Worm (Caenorhabditis elegans) whole organism, L4 larva: ENCODE measurements around the gene tomm-20.

ENCODE experiments used
- D1046.2 ChIP-seq: fragments of 200-800 bp; sonication (Bioruptor generic); IDR thresholded peaks from 2 replicates; pipeline ENCODE4 v1.3.6; 2022; ENCODE audit warnings: missing genetic modification characterization, missing compliant biosample characterization
- F10B5.3 ChIP-seq: sonication (generic microtip); optimal IDR thresholded peaks from 2 replicates; lab custom pipeline; 2016; ENCODE audit warnings: mild to moderate bottlenecking, missing genetic modification characterization, missing compliant biosample characterization
- F26F4.8 ChIP-seq: fragments of 200-800 bp; sonication (Bioruptor generic); conservative IDR thresholded peaks from 2 replicates; pipeline ENCODE4 v1.3.6; 2022; ENCODE audit warnings: missing genetic modification characterization, missing compliant biosample characterization
- F37D6.2 ChIP-seq: sonication (generic microtip); optimal IDR thresholded peaks from 2 replicates; lab custom pipeline; 2016; ENCODE audit warnings: mild to moderate bottlenecking, missing genetic modification characterization, missing compliant biosample characterization
- T20F7.1 ChIP-seq: fragments of 200-800 bp; sonication (Bioruptor generic); optimal IDR thresholded peaks from 2 replicates; lab custom pipeline; 2018; ENCODE audit warnings: mild to moderate bottlenecking, missing genetic modification characterization, missing compliant biosample characterization
- T26A8.4 ChIP-seq: fragments of 200-800 bp; sonication (Bioruptor generic); IDR thresholded peaks from 2 replicates; pipeline ENCODE4 v1.3.6; 2022; ENCODE audit warnings: missing genetic modification characterization, missing compliant biosample characterization
- Y105C5A.15 ChIP-seq: fragments of 200-800 bp; sonication (Bioruptor generic); IDR thresholded peaks from 2 replicates; pipeline ENCODE4 v1.3.6; 2022; ENCODE audit warnings: missing genetic modification characterization, missing compliant biosample characterization
- ZK337.2 ChIP-seq: fragments of 200-800 bp; sonication (Bioruptor generic); IDR thresholded peaks from 2 replicates; pipeline ENCODE4 v1.3.6; 2022; ENCODE audit warnings: missing genetic modification reagents, missing genetic modification characterization, missing compliant biosample characterization
- aha-1 ChIP-seq: fragments of 150-350 bp; peaks from one replicate; lab custom pipeline; 2014; ENCODE audit warnings: missing biosample characterization, missing genetic modification characterization
- ama-1 ChIP-seq: fragments of 150-350 bp; optimal IDR thresholded peaks from 2 replicates; lab custom pipeline; 2014; ENCODE audit warnings: inconsistent platforms, mixed read lengths
- arid-1 ChIP-seq: fragments of 200-800 bp; sonication (Bioruptor generic); conservative IDR thresholded peaks from 2 replicates; pipeline ENCODE4 v1.3.6; 2022; ENCODE audit warnings: missing genetic modification reagents, missing genetic modification characterization, missing compliant biosample characterization
- ceh-20 ChIP-seq: fragments of 200-800 bp; sonication (Bioruptor generic); IDR thresholded peaks from 2 replicates; pipeline ENCODE4 v1.3.6; 2022; ENCODE audit warnings: missing genetic modification reagents, missing genetic modification characterization, missing compliant biosample characterization
- ceh-28 ChIP-seq: fragments of 150-350 bp; optimal IDR thresholded peaks from 2 replicates; lab custom pipeline; 2014; ENCODE audit warnings: missing biosample characterization, missing genetic modification reagents, missing genetic modification characterization
- daf-16 ChIP-seq, 3 experiments: sonication (generic microtip); optimal IDR thresholded peaks; 2 replicates each; lab custom pipeline; 2016 to 2017; ENCODE audit warnings: missing genetic modification characterization in 3 of 3, missing genetic modification reagents in 3 of 3, mild to moderate bottlenecking in 2 of 3, missing compliant biosample characterization in 2 of 3, missing biosample characterization in 1 of 3, moderate library complexity in 1 of 3
- dpl-1 ChIP-seq: fragments of 150-350 bp; optimal IDR thresholded peaks from 2 replicates; lab custom pipeline; 2014; ENCODE audit warnings: missing biosample characterization, missing genetic modification reagents, missing genetic modification characterization
- duxl-1 ChIP-seq: sonication (generic microtip); optimal IDR thresholded peaks from 2 replicates; lab custom pipeline; 2016; ENCODE audit warnings: mild to moderate bottlenecking, missing genetic modification characterization, moderate library complexity, missing compliant biosample characterization; ENCODE audit not compliant: poor library complexity
- dve-1 ChIP-seq: sonication (generic microtip); optimal IDR thresholded peaks from 2 replicates; lab custom pipeline; 2017; ENCODE audit warnings: antibody characterized with exemption, mild to moderate bottlenecking, missing genetic modification characterization, missing compliant biosample characterization; ENCODE audit not compliant: insufficient read depth
- egl-43 ChIP-seq: fragments of 200-800 bp; sonication (Bioruptor generic); IDR thresholded peaks from 2 replicates; pipeline ENCODE4 v1.3.6; 2022; ENCODE audit warnings: missing genetic modification reagents, missing genetic modification characterization, missing compliant biosample characterization
- gei-8 ChIP-seq: fragments of 200-800 bp; sonication (Bioruptor generic); optimal IDR thresholded peaks from 2 replicates; lab custom pipeline; 2018; ENCODE audit warnings: mild to moderate bottlenecking, missing genetic modification characterization, missing compliant biosample characterization
- hlh-11 ChIP-seq: fragments of 200-800 bp; sonication (Bioruptor generic); optimal IDR thresholded peaks from 2 replicates; lab custom pipeline; 2018; ENCODE audit warnings: mild to moderate bottlenecking, missing genetic modification characterization, missing compliant biosample characterization
- hlh-30 ChIP-seq: sonication (generic microtip); optimal IDR thresholded peaks from 2 replicates; lab custom pipeline; 2017; ENCODE audit warnings: antibody characterized with exemption, mild to moderate bottlenecking, missing genetic modification characterization, missing compliant biosample characterization; ENCODE audit not compliant: insufficient read depth
- hmg-1.1 ChIP-seq: fragments of 200-800 bp; sonication (Bioruptor generic); IDR thresholded peaks from 2 replicates; pipeline ENCODE4 v1.3.6; 2022; ENCODE audit warnings: missing genetic modification reagents, missing genetic modification characterization, missing compliant biosample characterization
- lim-7 ChIP-seq: fragments of 200-800 bp; sonication (Bioruptor generic); IDR thresholded peaks from 2 replicates; pipeline ENCODE4 v1.3.6; 2022; ENCODE audit warnings: missing genetic modification characterization, missing compliant biosample characterization
- lin-15B ChIP-seq: fragments of 150-350 bp; sonication (generic microtip); optimal IDR thresholded peaks from 3 replicates; lab custom pipeline; 2014; ENCODE audit warnings: missing biosample characterization, missing genetic modification characterization
- lin-29 ChIP-seq: fragments of 200-800 bp; sonication (Bioruptor generic); IDR thresholded peaks from 2 replicates; pipeline ENCODE4 v1.3.6; 2022; ENCODE audit warnings: missing genetic modification reagents, missing genetic modification characterization, missing compliant biosample characterization
- lin-39 ChIP-seq: fragments of 150-350 bp; optimal IDR thresholded peaks from 2 replicates; lab custom pipeline; 2014; ENCODE audit warnings: missing biosample characterization, missing genetic modification reagents, missing genetic modification characterization
- madf-5 ChIP-seq, 2 experiments: fragments of 200-800 bp; sonication (Bioruptor generic); IDR thresholded peaks; 2 replicates each; pipeline ENCODE4 v1.3.6; 2022; ENCODE audit warnings: missing compliant biosample characterization in 2 of 2, missing genetic modification characterization in 2 of 2
- mdl-1 ChIP-seq, 2 experiments: fragments of 150-350 bp in 1 of 2; sonication (generic microtip) in 1 of 2; optimal IDR thresholded peaks; 2 replicates each; lab custom pipeline; 2014 to 2017; ENCODE audit warnings: missing biosample characterization in 2 of 2, missing genetic modification characterization in 2 of 2
- mep-1 ChIP-seq: fragments of 150-350 bp; sonication (generic microtip); optimal IDR thresholded peaks from 3 replicates; lab custom pipeline; 2014; ENCODE audit warnings: missing biosample characterization, missing genetic modification characterization
- mes-2 ChIP-seq: sonication (generic microtip); optimal IDR thresholded peaks from 2 replicates; lab custom pipeline; 2016; ENCODE audit warnings: missing genotype, mild to moderate bottlenecking, missing genetic modification characterization, missing compliant biosample characterization; ENCODE audit not compliant: poor library complexity, severe bottlenecking
- mxl-3 ChIP-seq: fragments of 200-800 bp; sonication (Bioruptor generic); optimal IDR thresholded peaks from 2 replicates; lab custom pipeline; 2018; ENCODE audit warnings: mild to moderate bottlenecking, missing genetic modification characterization, missing compliant biosample characterization
- nhr-10 ChIP-seq: fragments of 150-350 bp; optimal IDR thresholded peaks from 2 replicates; lab custom pipeline; 2014; ENCODE audit warnings: missing biosample characterization, missing genetic modification characterization
- nhr-28 ChIP-seq: fragments of 150-350 bp; optimal IDR thresholded peaks from 2 replicates; lab custom pipeline; 2014; ENCODE audit warnings: missing biosample characterization, missing genetic modification characterization
- nhr-48 ChIP-seq: sonication (generic microtip); optimal IDR thresholded peaks from 2 replicates; lab custom pipeline; 2016; ENCODE audit warnings: mild to moderate bottlenecking, missing genetic modification characterization, missing compliant biosample characterization
- nhr-77 ChIP-seq: fragments of 150-350 bp; optimal IDR thresholded peaks from 2 replicates; lab custom pipeline; 2014; ENCODE audit warnings: missing biosample characterization, missing genetic modification characterization
- pha-4 ChIP-seq, 2 experiments: fragments of 150-350 bp in 1 of 2; fragments of 200-800 bp in 1 of 2; sonication (Bioruptor generic) in 1 of 2; IDR thresholded peaks in 1 of 2; optimal IDR thresholded peaks in 1 of 2; 2 replicates each; pipeline versions ENCODE4 v1.3.6 to Lab custom; 2014 to 2022; ENCODE audit warnings: missing genetic modification characterization in 2 of 2, missing genetic modification reagents in 2 of 2, missing biosample characterization in 1 of 2, missing compliant biosample characterization in 1 of 2
- php-3 ChIP-seq: fragments of 200-800 bp; sonication (Bioruptor generic); IDR thresholded peaks from 2 replicates; pipeline ENCODE4 v1.3.6; 2022; ENCODE audit warnings: missing genetic modification reagents, missing genetic modification characterization, missing compliant biosample characterization
- pqm-1 ChIP-seq: sonication (generic microtip); optimal IDR thresholded peaks from 2 replicates; lab custom pipeline; 2017; ENCODE audit warnings: missing biosample characterization, missing genetic modification characterization
- saeg-2 ChIP-seq: fragments of 200-800 bp; sonication (Bioruptor generic); IDR thresholded peaks from 2 replicates; pipeline ENCODE4 v1.3.6; 2022; ENCODE audit warnings: missing genetic modification reagents, missing genetic modification characterization, missing compliant biosample characterization
- set-16 ChIP-seq: fragments of 200-800 bp; sonication (Bioruptor generic); IDR thresholded peaks from 2 replicates; pipeline ENCODE4 v1.3.6; 2022; ENCODE audit warnings: missing genetic modification reagents, missing genetic modification characterization, missing compliant biosample characterization
- spr-1 ChIP-seq: sonication (generic microtip); optimal IDR thresholded peaks from 2 replicates; lab custom pipeline; 2016; ENCODE audit warnings: mild to moderate bottlenecking, missing genetic modification characterization, missing compliant biosample characterization
- tra-1 ChIP-seq: fragments of 200-800 bp; sonication (Bioruptor generic); IDR thresholded peaks from 2 replicates; pipeline ENCODE4 v1.3.6; 2022; ENCODE audit warnings: missing genetic modification reagents, missing genetic modification characterization, missing compliant biosample characterization
- unc-39 ChIP-seq: sonication (generic microtip); optimal IDR thresholded peaks from 2 replicates; lab custom pipeline; 2017; ENCODE audit warnings: missing biosample characterization, missing genetic modification characterization
- unc-62 ChIP-seq, 3 experiments: fragments of 150-350 bp in 1 of 3; sonication (generic microtip); optimal IDR thresholded peaks in 2 of 3; peaks in 1 of 3; 1 replicate in 1 of 3; 2 replicates in 2 of 3; lab custom pipeline; 2014 to 2017; ENCODE audit warnings: missing biosample characterization in 3 of 3, missing genetic modification characterization in 3 of 3, missing genetic modification reagents in 3 of 3, missing genotype in 1 of 3
- vab-7 ChIP-seq: fragments of 200-800 bp; sonication (Bioruptor generic); IDR thresholded peaks from 2 replicates; pipeline ENCODE4 v1.3.6; 2022; ENCODE audit warnings: missing genetic modification reagents, missing genetic modification characterization, missing compliant biosample characterization
- zag-1 ChIP-seq: fragments of 150-350 bp; optimal IDR thresholded peaks from 2 replicates; lab custom pipeline; 2014; ENCODE audit warnings: missing biosample characterization, missing genetic modification characterization
- zfp-2 ChIP-seq: sonication (generic microtip); optimal IDR thresholded peaks from 2 replicates; lab custom pipeline; 2016; ENCODE audit warnings: mild to moderate bottlenecking, missing genetic modification characterization, missing compliant biosample characterization
- zip-2 ChIP-seq: fragments of 150-350 bp; optimal IDR thresholded peaks from 2 replicates; lab custom pipeline; 2014; ENCODE audit warnings: missing biosample characterization, missing genetic modification characterization

The tomm-20 gene

DNA sequence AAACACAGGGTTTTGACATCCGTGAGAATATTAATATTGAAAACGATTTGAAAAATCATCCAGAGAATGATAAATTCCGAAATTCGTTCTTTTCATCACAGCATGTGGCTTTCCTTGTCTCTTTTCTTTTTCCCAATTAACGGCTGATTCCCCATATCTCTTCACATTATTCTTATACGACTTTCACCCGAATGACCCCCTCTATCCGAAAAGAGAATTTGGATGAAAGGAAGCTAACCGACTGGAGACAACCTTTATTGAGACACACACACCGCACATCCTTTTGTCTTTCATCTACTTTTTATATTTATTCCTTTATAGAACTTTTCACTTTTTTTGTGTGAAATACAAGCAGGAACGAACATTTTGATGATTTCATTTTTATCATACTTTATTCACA, 14.4 kb upstream of the tomm-20 start:
- TF ChIP-seq mes-2 = no peak
- TF ChIP-seq ZK337.2 (GFP tag; lab: Robert Waterston, UW) = no peak
- no peak for TF ChIP-seq T20F7.1 (GFP tag; lab: Kevin White, UChicago)
- no peak for TF ChIP-seq F37D6.2 (tag; lab: Kevin White, UChicago)
- no peak for TF ChIP-seq pha-4 (GFP tag; IDR thresholded peaks at IDR 0.05; lab: Robert Waterston, UW)
- no peak for TF ChIP-seq pha-4 (tag; optimal IDR thresholded peaks at IDR 0.05; lab: Kevin White, UChicago)
- TF ChIP-seq dpl-1 (GFP tag; lab: Kevin White, UChicago) = no peak
- TF ChIP-seq F26F4.8 (GFP tag; lab: Robert Waterston, UW) = no peak
- no peak for TF ChIP-seq lim-7 (GFP tag; lab: Robert Waterston, UW)
- TF ChIP-seq nhr-10 (tag; lab: Kevin White, UChicago) = no peak
- no peak for TF ChIP-seq hmg-1.1 (GFP tag; lab: Robert Waterston, UW)
- TF ChIP-seq dve-1 = no peak
- no peak for TF ChIP-seq zip-2
- TF ChIP-seq set-16 = no peak
- TF ChIP-seq ceh-20 (GFP tag; lab: Robert Waterston, UW) = no peak
- TF ChIP-seq mdl-1 (tag; optimal IDR thresholded peaks at IDR 0.05; lab: Kevin White, UChicago) = no peak
- no peak for TF ChIP-seq zfp-2
- TF ChIP-seq nhr-77 (tag; lab: Kevin White, UChicago) = no peak
- TF ChIP-seq unc-62 (GFP tag; optimal IDR thresholded peaks at IDR 0.05 in 1 of 2; lab: Kevin White, UChicago) = no peak
- TF ChIP-seq unc-62 (tag; optimal IDR thresholded peaks at IDR 0.05; lab: Kevin White, UChicago) = no peak
- no peak for TF ChIP-seq gei-8

DNA sequence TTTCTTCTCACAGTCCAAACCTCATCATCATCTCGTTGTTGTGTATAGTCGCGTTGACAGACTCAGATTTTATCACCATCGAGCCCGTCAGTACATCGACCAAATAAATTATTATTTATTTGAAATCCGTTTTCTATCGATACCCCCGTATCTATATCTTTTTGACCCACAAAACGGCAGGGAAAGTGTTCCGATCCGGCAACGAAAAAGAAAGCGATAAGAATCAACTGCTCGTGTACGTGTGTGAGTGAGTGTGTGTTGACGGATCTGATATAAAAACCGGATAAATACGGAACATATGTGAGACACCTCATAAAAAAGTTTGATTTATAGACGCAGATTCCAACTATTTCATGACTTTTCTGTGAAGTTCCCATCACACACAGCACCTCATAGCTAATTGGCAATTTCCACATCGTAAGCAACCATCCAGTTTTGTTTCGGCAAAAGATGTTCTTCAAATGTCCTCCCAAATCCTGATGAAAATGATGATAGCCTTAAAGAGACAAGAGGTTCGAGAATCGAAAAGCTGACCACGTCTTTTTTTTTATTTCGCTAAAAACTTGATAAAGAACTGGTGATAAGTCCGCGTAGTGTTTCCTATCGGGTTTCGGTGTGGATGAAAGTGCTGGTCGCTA, 11.0 kb upstream of the tomm-20 start:
- TF ChIP-seq duxl-1 (tag; lab: Kevin White, UChicago) (peak; percentile 9), hlh-11 (tag; lab: Kevin White, UChicago) (peak; percentile 76), daf-16 (GFP tag; optimal IDR thresholded peaks at IDR 0.05; lab: Kevin White, UChicago) (no peak), daf-16 (tag; optimal IDR thresholded peaks at IDR 0.05; lab: Kevin White, UChicago) (no peak), gei-8 (no peak), set-16 (no peak), zag-1 (tag; lab: Kevin White, UChicago) (no peak), mep-1 (no peak), dve-1 (no peak), dpl-1 (GFP tag; lab: Kevin White, UChicago) (no peak), hlh-30 (no peak), mxl-3 (GFP tag; lab: Kevin White, UChicago) (peak; percentile 10), saeg-2 (GFP tag; lab: Robert Waterston, UW) (no peak), lim-7 (GFP tag; lab: Robert Waterston, UW) (no peak), vab-7 (GFP tag; lab: Robert Waterston, UW) (no peak), lin-29 (GFP tag; lab: Robert Waterston, UW) (0 out of 2 replicates have a peak, but pooled peaks have one; percentile 8), arid-1 (GFP tag; lab: Robert Waterston, UW) (no peak), aha-1 (tag; lab: Kevin White, UChicago) (no peak), madf-5 (GFP tag; IDR thresholded peaks at IDR 0.05; lab: Robert Waterston, UW) (no peak), unc-39 (tag; lab: Kevin White, UChicago) (no peak), pqm-1 (tag; lab: Kevin White, UChicago) (no peak), Y105C5A.15 (GFP tag; lab: Robert Waterston, UW) (no peak), spr-1 (peak; percentile 39), tra-1 (GFP tag; lab: Robert Waterston, UW) (no peak), lin-15B (tag; lab: Kevin White, UChicago) (no peak), ceh-28 (tag; lab: Kevin White, UChicago) (no peak), nhr-28 (tag; lab: Kevin White, UChicago) (peak; percentile 43), D1046.2 (no peak), F26F4.8 (GFP tag; lab: Robert Waterston, UW) (no peak), php-3 (GFP tag; lab: Robert Waterston, UW) (0 out of 2 replicates have a peak, but pooled peaks have one; percentile 51), egl-43 (no peak), lin-39 (tag; lab: Kevin White, UChicago) (no peak), ama-1 (peak; percentile 41), T26A8.4 (GFP tag; lab: Robert Waterston, UW) (peak; percentile 49; the same call in 1 of the 2 replicates), F10B5.3 (no peak), nhr-48 (tag; lab: Kevin White, UChicago) (peak; percentile 54)
